Fruit fly (Drosophila melanogaster): ENCODE data around the gene CG34429.

CG34429 gene

dm6 chr3L:13017803-13018324, 45.0 kb upstream of the CG34429 start, which contains the start of the genes mRpL20 and Icmt (continued):
- TF ChIP-seq CG6808 (GFP tag; optimal IDR thresholded peaks at IDR 0.05) (peak; percentile 77), topi (GFP tag; optimal IDR thresholded peaks at IDR 0.05) (peak; percentile 82), CG16779 (tag; optimal IDR thresholded peaks at IDR 0.05) (peak; percentile 88), CG10631 (GFP tag; optimal IDR thresholded peaks at IDR 0.05) (peak; percentile 97), ss (GFP tag; optimal IDR thresholded peaks at IDR 0.05) (peak; percentile 85 to 91), Smox (GFP tag; optimal IDR thresholded peaks at IDR 0.05) (peak; percentile 88), dac (GFP tag; optimal IDR thresholded peaks at IDR 0.05) (peak; percentile 72), CG6163 (GFP tag; IDR thresholded peaks at IDR 0.05) (peak; percentile 97), CG6276 (GFP tag; optimal IDR thresholded peaks at IDR 0.05) (peak; percentile 81), Blimp-1 (GFP tag; optimal IDR thresholded peaks at IDR 0.05) (peak; percentile 69), CG34406 (GFP tag; optimal IDR thresholded peaks at IDR 0.05) (peak; percentile 96), Eip78C (GFP tag) (peak; percentile 97), Gug (GFP tag; IDR thresholded peaks at IDR 0.05) (peak; percentile 98), Sox15 (GFP tag; optimal IDR thresholded peaks at IDR 0.05) (peak; percentile 91), acj6 (GFP tag; optimal IDR thresholded peaks at IDR 0.05) (peak; percentile 94), CG3032 (tag; optimal IDR thresholded peaks at IDR 0.05) (peak; percentile 96)

- TF ChIP-seq svp (GFP tag) (peak; percentile 78), dac (GFP tag; optimal IDR thresholded peaks at IDR 0.05) (no peak)
Observed at dm6 chr3L:13019249-13019956, 43.4 kb upstream of the CG34429 start.

- TF ChIP-seq Eip93F (GFP tag; optimal IDR thresholded peaks at IDR 0.05) (peak; percentile 72), CG6854 (GFP tag; optimal IDR thresholded peaks at IDR 0.05) (no peak), CG3032 (tag; optimal IDR thresholded peaks at IDR 0.05) (no peak), Ets96B (tag; optimal IDR thresholded peaks at IDR 0.05) (no peak), CG3919 (GFP tag; optimal IDR thresholded peaks at IDR 0.05) (peak; percentile 30), Gug (GFP tag; IDR thresholded peaks at IDR 0.05) (0 out of 2 replicates have a peak, but pooled peaks have one; percentile 27), fd85E (GFP tag; optimal IDR thresholded peaks at IDR 0.05) (no peak), Sox102F (GFP tag; optimal IDR thresholded peaks at IDR 0.05) (peak; percentile 80), spab (GFP tag; optimal IDR thresholded peaks at IDR 0.05) (no peak), Hr38 (GFP tag; optimal IDR thresholded peaks at IDR 0.05) (no peak), dsx (GFP tag; optimal IDR thresholded peaks at IDR 0.05; ENCODE audit: poor library complexity, severe bottlenecking) (no peak), CG6163 (GFP tag; IDR thresholded peaks at IDR 0.05) (0 out of 3 replicates have a peak, but pooled peaks have one; percentile 14), CG10631 (GFP tag; optimal IDR thresholded peaks at IDR 0.05) (peak; percentile 1), vri (GFP tag; optimal IDR thresholded peaks at IDR 0.05) (peak; percentile 59), OdsH (GFP tag; optimal IDR thresholded peaks at IDR 0.05) (peak; percentile 54), CG7368 (GFP tag; optimal IDR thresholded peaks at IDR 0.05) (peak; percentile 53), Lpt (GFP tag; optimal IDR thresholded peaks at IDR 0.05) (no peak), CG15336 (GFP tag; IDR thresholded peaks at IDR 0.05) (peak; percentile 23; the same call in 1 of the 2 replicates), CG6276 (GFP tag; optimal IDR thresholded peaks at IDR 0.05) (no peak), salr (GFP tag; optimal IDR thresholded peaks at IDR 0.05) (peak in 1 of 2 experiments; percentile 32), fd59A (GFP tag; optimal IDR thresholded peaks at IDR 0.05) (no peak), Ets21C (GFP tag; optimal IDR thresholded peaks at IDR 0.05) (peak; percentile 60), fkh (GFP tag; optimal IDR thresholded peaks at IDR 0.05) (no peak), CG11902 (GFP tag; optimal IDR thresholded peaks at IDR 0.05) (peak; percentile 36), CG11294 (GFP tag; IDR thresholded peaks at IDR 0.05) (no peak), CG8319 (GFP tag; optimal IDR thresholded peaks at IDR 0.05) (peak; percentile 43), CG6792 (GFP tag; optimal IDR thresholded peaks at IDR 0.05) (peak; percentile 65), cyc (GFP tag; optimal IDR thresholded peaks at IDR 0.05) (peak; percentile 60), CG32006 (GFP tag; optimal IDR thresholded peaks at IDR 0.05) (no peak), CG16779 (tag; optimal IDR thresholded peaks at IDR 0.05) (no peak), Hr4 (GFP tag; optimal IDR thresholded peaks at IDR 0.05) (peak; percentile 28), lz (GFP tag; optimal IDR thresholded peaks at IDR 0.05) (peak; percentile 79), CG11762 (GFP tag; optimal IDR thresholded peaks at IDR 0.05; ENCODE audit: insufficient read depth) (peak; percentile 32), Eip78C (GFP tag) (peak; percentile 77), Hr39 (GFP tag; optimal IDR thresholded peaks at IDR 0.05) (peak; percentile 79)
Observed at dm6 chr3L:13021727-13022126, 41.1 kb upstream of the CG34429 start.

All from whole organism, prepupa.